Fruit fly (Drosophila melanogaster): ENCODE results near the gene CG12379.

DNA sequence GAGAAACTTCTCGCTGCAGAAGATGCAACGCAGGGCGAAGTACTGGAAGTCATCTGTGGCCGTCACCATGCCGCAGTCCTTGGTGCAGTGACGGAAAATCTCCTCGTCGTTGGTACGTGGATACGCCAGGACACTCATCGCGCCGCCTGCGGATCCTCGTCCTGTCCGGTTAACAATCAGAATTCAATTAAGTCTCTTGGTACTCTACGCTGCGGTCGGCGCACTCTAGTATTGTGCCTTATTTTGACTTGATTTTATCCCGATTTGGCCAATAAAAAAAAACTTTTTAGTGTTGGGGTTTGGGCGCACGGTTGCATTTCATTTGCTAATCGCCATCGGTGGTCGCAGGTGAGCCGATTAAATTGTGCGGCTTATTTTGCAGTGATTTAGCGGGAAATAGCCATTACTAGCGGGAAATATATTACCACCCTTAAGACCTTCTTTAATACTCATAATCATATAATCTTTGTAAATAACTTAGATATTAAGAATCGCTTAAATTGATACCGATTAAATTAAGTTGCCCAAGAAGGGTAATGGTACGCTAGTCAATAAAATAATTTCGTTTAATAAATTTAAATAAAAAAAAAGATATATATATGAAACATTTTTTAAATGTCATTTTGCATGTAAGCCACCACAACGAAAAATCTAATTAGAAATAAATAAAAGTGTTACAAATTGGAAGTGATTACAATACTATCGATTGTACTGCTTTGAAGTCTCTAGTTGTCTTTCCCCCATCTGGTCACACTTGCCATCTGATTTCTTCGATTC, 12.3 kb upstream of the CG12379 start, which contains the start of the genes CG8944 and CCT6:
- no peak for TF ChIP-seq pan (optimal IDR thresholded peaks at IDR 0.05)
- TF ChIP-seq EcR (GFP tag; optimal IDR thresholded peaks at IDR 0.05): no peak
- no peak for TF ChIP-seq psq (optimal IDR thresholded peaks at IDR 0.05)
- no peak for TF ChIP-seq CG8478 (optimal IDR thresholded peaks at IDR 0.05)

Data from whole organism.